Fruit fly (Drosophila melanogaster) whole organism, embryonic: ENCODE results near the gene CG6094.
A peak's percentile ranks its signal among the peaks of the same experiment; 100 is the strongest.

Source experiments
- Asciz ChIP-seq: fragments of 200-800 bp; sonication (Bioruptor generic); optimal IDR thresholded peaks from 2 replicates; lab custom pipeline; 2017; ENCODE audit warnings: missing biosample characterization, mild to moderate bottlenecking, missing genetic modification characterization, missing genetic modification reagents
- Atf-2 ChIP-seq: fragments of 200-800 bp; sonication (Bioruptor generic); optimal IDR thresholded peaks from 2 replicates; lab custom pipeline; 2016; ENCODE audit warnings: missing biosample characterization, missing genetic modification characterization
- CG10366 ChIP-seq: fragments of 200-800 bp; sonication (Bioruptor generic); IDR thresholded peaks from 2 replicates; pipeline ENCODE4 v1.3.6; 2022; ENCODE audit warnings: missing biosample characterization, missing genetic modification characterization
- CG10565 ChIP-seq: fragments of 200-800 bp; sonication (Bioruptor generic); optimal IDR thresholded peaks from 3 replicates; lab custom pipeline; 2016; ENCODE audit warnings: missing biosample characterization, mild to moderate bottlenecking, missing genetic modification characterization
- CG10959 ChIP-seq: fragments of 200-800 bp; sonication (Bioruptor generic); IDR thresholded peaks from 2 replicates; pipeline ENCODE4 v1.3.6; 2022; ENCODE audit warnings: missing biosample characterization, missing genetic modification characterization
- CG10979 ChIP-seq: fragments of 200-800 bp; sonication (Bioruptor generic); optimal IDR thresholded peaks from 2 replicates; lab custom pipeline; 2018; ENCODE audit warnings: missing biosample characterization, mild to moderate bottlenecking, missing genetic modification characterization, moderate library complexity
- CG11093 ChIP-seq: fragments of 200-800 bp; sonication (Bioruptor generic); IDR thresholded peaks from 3 replicates; pipeline ENCODE4 v1.3.6; 2022; ENCODE audit warnings: missing biosample characterization, missing genetic modification characterization
- CG12299 ChIP-seq: fragments of 200-800 bp; sonication (Bioruptor generic); optimal IDR thresholded peaks from 2 replicates; lab custom pipeline; 2018; ENCODE audit warnings: missing biosample characterization, mild to moderate bottlenecking, missing genetic modification characterization
- CG12391 ChIP-seq: fragments of 200-800 bp; sonication (Bioruptor generic); optimal IDR thresholded peaks from 3 replicates; lab custom pipeline; 2018; ENCODE audit warnings: missing biosample characterization, mild to moderate bottlenecking, missing genetic modification characterization, moderate library complexity
- CG16813 ChIP-seq: fragments of 200-800 bp; sonication (Bioruptor generic); IDR thresholded peaks from 3 replicates; pipeline ENCODE4 v1.3.6; 2022; ENCODE audit warnings: missing biosample characterization, missing genetic modification characterization; ENCODE audit not compliant: partially characterized antibody
- CG17328 ChIP-seq: fragments of 200-800 bp; sonication (Bioruptor generic); IDR thresholded peaks from 2 replicates; pipeline ENCODE4 v1.3.6; 2022; ENCODE audit warnings: missing biosample characterization, missing genetic modification characterization
- CG17912 ChIP-seq: fragments of 200-800 bp; sonication (Bioruptor generic); optimal IDR thresholded peaks from 2 replicates; lab custom pipeline; 2018; ENCODE audit warnings: missing biosample characterization, mild to moderate bottlenecking, missing genetic modification characterization
- CG18619 ChIP-seq: fragments of 200-800 bp; sonication (Bioruptor generic); optimal IDR thresholded peaks from 3 replicates; lab custom pipeline; 2017; ENCODE audit warnings: missing biosample characterization, mild to moderate bottlenecking, missing genetic modification characterization
- CG30431 ChIP-seq: fragments of 200-800 bp; sonication (Bioruptor generic); optimal IDR thresholded peaks from 2 replicates; lab custom pipeline; 2017; ENCODE audit warnings: missing biosample characterization, missing genetic modification characterization
- CG33557 ChIP-seq: fragments of 200-800 bp; sonication (Bioruptor generic); optimal IDR thresholded peaks from 2 replicates; lab custom pipeline; 2019; ENCODE audit warnings: missing biosample characterization, mild to moderate bottlenecking, missing genetic modification characterization, moderate library complexity
- CG42726 ChIP-seq: fragments of 200-800 bp; sonication (Bioruptor generic); IDR thresholded peaks from 2 replicates; pipeline ENCODE4 v1.3.6; 2022; ENCODE audit warnings: missing biosample characterization, missing genetic modification characterization; ENCODE audit not compliant: partially characterized antibody
- CG6254 ChIP-seq: fragments of 200-800 bp; sonication (Bioruptor generic); optimal IDR thresholded peaks from 3 replicates; lab custom pipeline; 2017; ENCODE audit warnings: mild to moderate bottlenecking, missing biosample characterization, missing genetic modification reagents, missing genetic modification characterization
- CG6791 ChIP-seq: fragments of 200-800 bp; sonication (Bioruptor generic); IDR thresholded peaks from 3 replicates; pipeline ENCODE4 v1.3.6; 2022; ENCODE audit warnings: missing biosample characterization, missing genetic modification characterization; ENCODE audit not compliant: partially characterized antibody
- CG8290 ChIP-seq, 3 experiments: fragments of 200-800 bp; sonication (Bioruptor generic); optimal IDR thresholded peaks; 2 replicates each; lab custom pipeline; 2016 to 2019; ENCODE audit warnings: missing biosample characterization in 3 of 3, missing genetic modification characterization in 3 of 3, mild to moderate bottlenecking in 2 of 3, moderate library complexity in 1 of 3
- CG8359 ChIP-seq: fragments of 200-800 bp; sonication (Bioruptor generic); optimal IDR thresholded peaks from 2 replicates; lab custom pipeline; 2017; ENCODE audit warnings: missing biosample characterization, mild to moderate bottlenecking, missing genetic modification characterization, borderline replicate concordance
- CG8924 ChIP-seq: fragments of 200-800 bp; optimal IDR thresholded peaks from 3 replicates; lab custom pipeline; 2019; ENCODE audit warnings: missing biosample characterization, mild to moderate bottlenecking, missing genetic modification characterization, moderate library complexity
- CG9609 ChIP-seq: fragments of 200-800 bp; sonication (Bioruptor generic); optimal IDR thresholded peaks from 3 replicates; lab custom pipeline; 2016; ENCODE audit warnings: missing biosample characterization, missing genetic modification characterization
- CG9797 ChIP-seq: fragments of 200-800 bp; sonication (Bioruptor generic); optimal IDR thresholded peaks from 3 replicates; lab custom pipeline; 2018; ENCODE audit warnings: missing biosample characterization, mild to moderate bottlenecking, missing genetic modification characterization
- D19A ChIP-seq: fragments of 200-800 bp; optimal IDR thresholded peaks from 3 replicates; lab custom pipeline; 2019; ENCODE audit warnings: missing biosample characterization, mild to moderate bottlenecking, missing genetic modification characterization, moderate library complexity
- Dip3 ChIP-seq: fragments of 200-800 bp; sonication (Bioruptor generic); optimal IDR thresholded peaks from 3 replicates; lab custom pipeline; 2016; ENCODE audit warnings: missing biosample characterization, missing genetic modification characterization
- E2f1 ChIP-seq: fragments of 200-800 bp; sonication (Bioruptor generic); IDR thresholded peaks from 2 replicates; pipeline ENCODE4 v1.3.6; 2022; ENCODE audit warnings: missing biosample characterization, missing genetic modification characterization
- Gsc ChIP-seq: fragments of 200-800 bp; sonication (Bioruptor generic); IDR thresholded peaks from 2 replicates; pipeline ENCODE4 v1.3.6; 2022; ENCODE audit warnings: missing biosample characterization, missing genetic modification characterization
- Lim3 ChIP-seq: fragments of 200-800 bp; sonication (Bioruptor generic); IDR thresholded peaks from 2 replicates; pipeline ENCODE4 v1.3.6; 2022; ENCODE audit warnings: missing biosample characterization, missing genetic modification characterization
- Optix ChIP-seq: fragments of 200-800 bp; sonication (Bioruptor generic); IDR thresholded peaks from 3 replicates; pipeline ENCODE4 v1.3.6; 2022; ENCODE audit warnings: missing biosample characterization, missing genetic modification characterization
- Ssrp ChIP-seq: fragments of 200-800 bp; sonication (Bioruptor generic); optimal IDR thresholded peaks from 2 replicates; lab custom pipeline; 2018; ENCODE audit warnings: missing biosample characterization, mild to moderate bottlenecking, missing genetic modification characterization, moderate library complexity
- bigmax ChIP-seq: fragments of 200-800 bp; sonication (Bioruptor generic); optimal IDR thresholded peaks from 2 replicates; lab custom pipeline; 2018; ENCODE audit warnings: missing biosample characterization, mild to moderate bottlenecking, missing genetic modification characterization
- chinmo ChIP-seq: fragments of 200-800 bp; sonication (Bioruptor generic); IDR thresholded peaks from 4 replicates; pipeline ENCODE4 v1.3.6; 2022; ENCODE audit warnings: missing biosample characterization, missing genetic modification characterization; ENCODE audit not compliant: partially characterized antibody
- chm ChIP-seq: fragments of 200-800 bp; sonication (Bioruptor generic); IDR thresholded peaks from 2 replicates; pipeline ENCODE4 v1.3.6; 2022; ENCODE audit warnings: missing biosample characterization, missing genetic modification characterization
- ci ChIP-seq: fragments of 200-800 bp; sonication (Bioruptor generic); IDR thresholded peaks from 3 replicates; pipeline ENCODE4 v1.3.6; 2022; ENCODE audit warnings: missing biosample characterization, missing genetic modification characterization
- corto ChIP-seq: fragments of 200-800 bp; sonication (Bioruptor generic); optimal IDR thresholded peaks from 2 replicates; lab custom pipeline; 2016; ENCODE audit warnings: missing biosample characterization, mild to moderate bottlenecking, missing genetic modification characterization, moderate library complexity
- dpn ChIP-seq, 2 experiments: fragments of 200-800 bp; sonication (Bioruptor generic); optimal IDR thresholded peaks; 3 replicates each; lab custom pipeline; 2016; ENCODE audit warnings: missing biosample characterization in 2 of 2, missing genetic modification characterization in 2 of 2
- esg ChIP-seq: fragments of 200-800 bp; sonication (Bioruptor generic); conservative IDR thresholded peaks from 2 replicates; pipeline ENCODE4 v1.3.6; 2022; ENCODE audit warnings: missing biosample characterization, missing genetic modification characterization
- ewg ChIP-seq: fragments of 200-800 bp; sonication (Bioruptor generic); optimal IDR thresholded peaks from 3 replicates; lab custom pipeline; 2017; ENCODE audit warnings: mild to moderate bottlenecking, missing biosample characterization, missing genetic modification reagents, missing genetic modification characterization
- gce ChIP-seq: fragments of 200-800 bp; sonication (Bioruptor generic); IDR thresholded peaks from 3 replicates; pipeline ENCODE4 v1.3.6; 2022; ENCODE audit warnings: missing biosample characterization, missing genetic modification characterization
- insv ChIP-seq, 2 experiments: fragments of 200-800 bp; sonication (Bioruptor generic); optimal IDR thresholded peaks; 3 replicates each; lab custom pipeline; 2016 to 2018; ENCODE audit warnings: missing biosample characterization in 2 of 2, missing genetic modification characterization in 2 of 2
- kay ChIP-seq: fragments of 200-800 bp; sonication (Bioruptor generic); optimal IDR thresholded peaks from 2 replicates; lab custom pipeline; 2016; ENCODE audit warnings: missing biosample characterization, missing genetic modification characterization
- klu ChIP-seq: fragments of 200-800 bp; sonication (Bioruptor generic); IDR thresholded peaks from 2 replicates; pipeline ENCODE4 v1.3.6; 2022; ENCODE audit warnings: missing biosample characterization, missing genetic modification characterization
- onecut ChIP-seq: fragments of 200-800 bp; sonication (Bioruptor generic); IDR thresholded peaks from 2 replicates; pipeline ENCODE4 v1.3.6; 2022; ENCODE audit warnings: missing biosample characterization, missing genetic modification characterization
- psq ChIP-seq: fragments of 200-800 bp; sonication (Bioruptor generic); optimal IDR thresholded peaks from 2 replicates; lab custom pipeline; 2017; ENCODE audit warnings: missing biosample characterization, missing genetic modification characterization
- repo ChIP-seq: fragments of 200-800 bp; sonication (Bioruptor generic); optimal IDR thresholded peaks from 2 replicates; lab custom pipeline; 2016; ENCODE audit warnings: missing biosample characterization, missing genetic modification characterization
- scrt ChIP-seq: fragments of 200-800 bp; sonication (Bioruptor generic); optimal IDR thresholded peaks from 2 replicates; lab custom pipeline; 2018; ENCODE audit warnings: missing biosample characterization, mild to moderate bottlenecking, missing genetic modification characterization, moderate library complexity
- sqz ChIP-seq: fragments of 200-800 bp; sonication (Bioruptor generic); optimal IDR thresholded peaks from 3 replicates; lab custom pipeline; 2018; ENCODE audit warnings: missing biosample characterization, mild to moderate bottlenecking, missing genetic modification characterization
- yki ChIP-seq: fragments of >200 bp; optimal IDR thresholded peaks from 3 replicates; lab custom pipeline; 2018

Gene CG6094

DNA sequence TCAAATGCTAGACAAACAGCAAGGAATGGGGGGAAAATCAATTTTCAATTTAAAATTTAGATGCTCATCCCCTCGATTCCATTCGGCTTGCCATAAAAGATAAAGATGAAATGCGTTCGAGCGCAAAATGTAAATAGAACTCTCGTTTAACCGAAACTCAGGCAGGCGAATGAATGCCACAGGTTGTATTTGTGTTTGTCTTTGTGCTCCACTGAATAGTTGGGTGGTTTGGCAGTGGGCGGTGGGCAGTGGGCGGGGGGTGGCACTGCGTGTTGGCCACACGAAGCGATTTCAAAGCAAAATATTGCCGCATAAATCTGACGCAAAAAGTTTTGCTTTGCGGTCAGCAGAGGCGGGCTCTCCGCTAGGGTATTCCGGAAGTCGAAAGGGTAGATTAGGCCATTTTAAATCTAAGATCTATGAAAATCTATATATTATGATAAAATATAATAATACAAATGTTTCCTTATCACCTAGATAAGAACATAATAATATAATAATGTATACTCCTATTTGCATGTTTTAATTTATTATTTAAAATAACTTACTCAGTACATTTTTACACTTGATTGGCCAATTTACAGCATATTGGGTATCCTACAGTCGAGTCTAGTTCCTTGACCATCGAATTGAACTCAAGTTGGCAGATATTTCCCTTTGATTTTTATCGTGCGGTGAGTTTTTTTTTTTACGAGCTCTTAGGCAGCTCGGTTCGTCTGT is 15.5 kb downstream of the CG6094 start (continued):
- TF ChIP-seq CG12391 (tag; lab: Kevin White, UChicago) (peak; percentile 67), CG10979 (peak; percentile 34), bigmax (GFP tag; lab: Kevin White, UChicago) (no peak), ewg (GFP tag; lab: Kevin White, UChicago) (peak; percentile 36), CG11093 (GFP tag; lab: Robert Waterston, UW) (peak; percentile 68; the same call in 1 of the 3 replicates), chm (GFP tag; lab: Robert Waterston, UW) (no peak), CG10565 (GFP tag; lab: Kevin White, UChicago) (no peak), kay (GFP tag; lab: Kevin White, UChicago) (no peak), CG17912 (no peak), insv (GFP tag; optimal IDR thresholded peaks at IDR 0.05; lab: Kevin White, UChicago) (no peak), D19A (tag; lab: Kevin White, UChicago) (peak; percentile 49), Ssrp (tag; lab: Kevin White, UChicago) (peak; percentile 60), Lim3 (GFP tag; lab: Robert Waterston, UW) (no peak), E2f1 (GFP tag; lab: Robert Waterston, UW) (peak; percentile 65), psq (GFP tag; lab: Kevin White, UChicago) (no peak), klu (peak; percentile 49; the same call in 1 of the 2 replicates), esg (GFP tag; lab: Robert Waterston, UW) (peak; percentile 36; the same call in 1 of the 2 replicates), CG16813 (GFP tag; lab: Robert Waterston, UW) (no peak), corto (GFP tag; lab: Kevin White, UChicago) (no peak), CG6254 (GFP tag; lab: Kevin White, UChicago) (no peak), CG10366 (GFP tag; lab: Robert Waterston, UW) (peak; percentile 61), scrt (GFP tag; lab: Kevin White, UChicago) (peak; percentile 85), ci (no peak), Atf-2 (GFP tag; lab: Kevin White, UChicago) (no peak), CG8924 (tag; lab: Kevin White, UChicago) (peak; percentile 64), CG30431 (GFP tag; lab: Kevin White, UChicago) (no peak), Optix (peak; percentile 40; the same call in 1 of the 3 replicates), CG8359 (GFP tag; lab: Kevin White, UChicago) (no peak), dpn (GFP tag; optimal IDR thresholded peaks at IDR 0.05; lab: Kevin White, UChicago) (peak in 1 of 2 experiments; percentile 66), CG18619 (peak; percentile 59), sqz (GFP tag; lab: Kevin White, UChicago) (peak; percentile 33), Dip3 (GFP tag; lab: Kevin White, UChicago) (no peak), CG9609 (GFP tag; lab: Kevin White, UChicago) (no peak), onecut (no peak), Asciz (GFP tag; lab: Kevin White, UChicago) (peak; percentile 49), CG9797 (GFP tag; lab: Kevin White, UChicago) (no peak), CG17328 (GFP tag; lab: Robert Waterston, UW) (peak; percentile 37; the same call in 1 of the 2 replicates), Gsc (no peak), chinmo (GFP tag; lab: Robert Waterston, UW) (no peak), CG42726 (GFP tag; lab: Robert Waterston, UW) (no peak), CG33557 (GFP tag; lab: Kevin White, UChicago) (no peak), gce (GFP tag; lab: Robert Waterston, UW) (no peak), CG8290 (GFP tag; optimal IDR thresholded peaks at IDR 0.05; lab: Kevin White, UChicago) (no peak), CG8290 (tag; optimal IDR thresholded peaks at IDR 0.05; lab: Kevin White, UChicago) (peak in 1 of 2 experiments; percentile 21), CG6791 (no peak), CG12299 (no peak), CG10959 (GFP tag; lab: Robert Waterston, UW) (no peak), repo (GFP tag; lab: Kevin White, UChicago) (no peak), yki (lab: Kevin White, UChicago) (no peak)
